Fruit fly (Drosophila melanogaster) whole organism, embryonic: ENCODE results near the gene CG3862.

Source experiments
- Atf6 ChIP-seq: fragments of 200-800 bp; sonication (Bioruptor generic); IDR thresholded peaks from 2 replicates; pipeline ENCODE4 v1.3.6; 2022; ENCODE audit warnings: missing biosample characterization, missing genetic modification characterization
- CG10274 ChIP-seq: fragments of 200-800 bp; sonication (Bioruptor generic); optimal IDR thresholded peaks from 3 replicates; lab custom pipeline; 2017; ENCODE audit warnings: missing biosample characterization, mild to moderate bottlenecking, missing genetic modification characterization
- CG11093 ChIP-seq: fragments of 200-800 bp; sonication (Bioruptor generic); IDR thresholded peaks from 3 replicates; pipeline ENCODE4 v1.3.6; 2022; ENCODE audit warnings: missing biosample characterization, missing genetic modification characterization
- CG1233 ChIP-seq: fragments of 200-800 bp; sonication (Bioruptor generic); optimal IDR thresholded peaks from 4 replicates; lab custom pipeline; 2018; ENCODE audit warnings: missing biosample characterization, mild to moderate bottlenecking, missing genetic modification characterization
- CG12744 ChIP-seq: fragments of 200-800 bp; sonication (Bioruptor generic); optimal IDR thresholded peaks from 2 replicates; lab custom pipeline; 2016; ENCODE audit warnings: missing biosample characterization, missing genetic modification characterization
- CG17328 ChIP-seq: fragments of 200-800 bp; sonication (Bioruptor generic); IDR thresholded peaks from 2 replicates; pipeline ENCODE4 v1.3.6; 2022; ENCODE audit warnings: missing biosample characterization, missing genetic modification characterization
- CG17359 ChIP-seq: fragments of 200-800 bp; sonication (Bioruptor generic); optimal IDR thresholded peaks from 3 replicates; lab custom pipeline; 2018; ENCODE audit warnings: missing biosample characterization, mild to moderate bottlenecking, missing genetic modification characterization, moderate library complexity
- CG17802 ChIP-seq: fragments of 200-800 bp; sonication (Bioruptor generic); optimal IDR thresholded peaks from 2 replicates; lab custom pipeline; 2018; ENCODE audit warnings: missing biosample characterization, mild to moderate bottlenecking, missing genetic modification characterization, moderate library complexity
- CG2889 ChIP-seq: fragments of 200-800 bp; sonication (Bioruptor generic); IDR thresholded peaks from 3 replicates; pipeline ENCODE4 v1.3.6; 2022; ENCODE audit warnings: missing biosample characterization, missing genetic modification characterization
- CG30020 ChIP-seq: fragments of 200-800 bp; optimal IDR thresholded peaks from 2 replicates; lab custom pipeline; 2019; ENCODE audit warnings: missing biosample characterization, mild to moderate bottlenecking, missing genetic modification characterization, moderate library complexity
- CG33213 ChIP-seq: fragments of 200-800 bp; sonication (Bioruptor generic); optimal IDR thresholded peaks from 3 replicates; lab custom pipeline; 2016; ENCODE audit warnings: missing biosample characterization, missing genetic modification characterization
- CG3407 ChIP-seq: fragments of 200-800 bp; sonication (Bioruptor generic); optimal IDR thresholded peaks from 2 replicates; lab custom pipeline; 2018; ENCODE audit warnings: missing biosample characterization, mild to moderate bottlenecking, missing genetic modification characterization
- CG6683 ChIP-seq: fragments of 200-800 bp; sonication (Bioruptor generic); optimal IDR thresholded peaks from 2 replicates; lab custom pipeline; 2017; ENCODE audit warnings: missing biosample characterization, mild to moderate bottlenecking, missing genetic modification characterization, missing genetic modification reagents
- CG6689 ChIP-seq: fragments of 200-800 bp; sonication (Bioruptor generic); IDR thresholded peaks from 2 replicates; pipeline ENCODE4 v1.3.6; 2022; ENCODE audit warnings: missing biosample characterization, missing genetic modification characterization
- CG7963 ChIP-seq: fragments of 200-800 bp; sonication (Bioruptor generic); IDR thresholded peaks from 3 replicates; pipeline ENCODE4 v1.3.6; 2022; ENCODE audit warnings: missing biosample characterization, missing genetic modification characterization; ENCODE audit not compliant: partially characterized antibody
- CG9437 ChIP-seq: fragments of 200-800 bp; sonication (Bioruptor generic); optimal IDR thresholded peaks from 2 replicates; lab custom pipeline; 2018; ENCODE audit warnings: missing biosample characterization, mild to moderate bottlenecking, missing genetic modification characterization
- CrebB ChIP-seq: fragments of 200-800 bp; sonication (Bioruptor generic); optimal IDR thresholded peaks from 3 replicates; lab custom pipeline; 2018; ENCODE audit warnings: missing biosample characterization, mild to moderate bottlenecking, missing genetic modification characterization
- Deaf1 ChIP-seq: fragments of 200-800 bp; optimal IDR thresholded peaks from 3 replicates; lab custom pipeline; 2019; ENCODE audit warnings: missing biosample characterization, mild to moderate bottlenecking, missing genetic modification characterization, moderate library complexity
- Dek ChIP-seq: fragments of 200-800 bp; sonication (Bioruptor generic); optimal IDR thresholded peaks from 3 replicates; lab custom pipeline; 2019; ENCODE audit warnings: missing biosample characterization, mild to moderate bottlenecking, missing genetic modification characterization, moderate library complexity
- Doc2 ChIP-seq: fragments of 200-800 bp; sonication (Bioruptor generic); IDR thresholded peaks from 2 replicates; pipeline ENCODE4 v1.3.6; 2022; ENCODE audit warnings: missing biosample characterization, missing genetic modification characterization
- E2f1 ChIP-seq: fragments of 200-800 bp; sonication (Bioruptor generic); IDR thresholded peaks from 2 replicates; pipeline ENCODE4 v1.3.6; 2022; ENCODE audit warnings: missing biosample characterization, missing genetic modification characterization
- HmgD ChIP-seq: fragments of 200-800 bp; sonication (Bioruptor generic); optimal IDR thresholded peaks from 3 replicates; lab custom pipeline; 2016; ENCODE audit warnings: missing biosample characterization, missing genetic modification characterization
- Kr ChIP-seq: fragments of 200-800 bp; sonication (Bioruptor generic); optimal IDR thresholded peaks from 2 replicates; lab custom pipeline; 2017; ENCODE audit warnings: missing biosample characterization, mild to moderate bottlenecking, missing genetic modification characterization
- Lpt ChIP-seq: fragments of >200 bp; optimal IDR thresholded peaks from 2 replicates; lab custom pipeline; 2018; ENCODE audit warnings: missing biosample characterization, missing genetic modification characterization
- MESR4 ChIP-seq: fragments of 200-800 bp; sonication (Bioruptor generic); optimal IDR thresholded peaks from 2 replicates; lab custom pipeline; 2018; ENCODE audit warnings: missing biosample characterization, mild to moderate bottlenecking, missing genetic modification characterization, moderate library complexity
- NC2β ChIP-seq: fragments of 200-800 bp; sonication (Bioruptor generic); optimal IDR thresholded peaks from 2 replicates; lab custom pipeline; 2016; ENCODE audit warnings: missing biosample characterization, missing genetic modification characterization
- Nf-YB ChIP-seq: fragments of 200-800 bp; sonication (Bioruptor generic); optimal IDR thresholded peaks from 3 replicates; lab custom pipeline; 2019; ENCODE audit warnings: missing biosample characterization, mild to moderate bottlenecking, missing genetic modification characterization, moderate library complexity
- Sin3A ChIP-seq: fragments of >200 bp; optimal IDR thresholded peaks from 2 replicates; lab custom pipeline; 2018
- Usf ChIP-seq: fragments of 200-800 bp; sonication (Bioruptor generic); optimal IDR thresholded peaks from 2 replicates; lab custom pipeline; 2017; ENCODE audit warnings: missing genotype, missing biosample characterization, missing genetic modification characterization
- ase ChIP-seq: fragments of 200-800 bp; sonication (Bioruptor generic); IDR thresholded peaks from 3 replicates; pipeline ENCODE4 v1.3.6; 2022; ENCODE audit warnings: missing biosample characterization, missing genetic modification characterization
- bbx ChIP-seq: fragments of 200-800 bp; sonication (Bioruptor generic); IDR thresholded peaks from 2 replicates; pipeline ENCODE4 v1.3.6; 2022; ENCODE audit warnings: missing biosample characterization, missing genetic modification characterization; ENCODE audit not compliant: partially characterized antibody
- cg ChIP-seq: fragments of 200-800 bp; sonication (Bioruptor generic); optimal IDR thresholded peaks from 3 replicates; lab custom pipeline; 2019; ENCODE audit warnings: missing biosample characterization, mild to moderate bottlenecking, missing genetic modification characterization, moderate library complexity
- croc ChIP-seq: fragments of 200-800 bp; sonication (Bioruptor generic); conservative IDR thresholded peaks from 3 replicates; pipeline ENCODE4 v1.3.6; 2022; ENCODE audit warnings: missing biosample characterization, missing genetic modification characterization
- crp ChIP-seq, 2 experiments: fragments of 200-800 bp; sonication (Bioruptor generic); optimal IDR thresholded peaks; 2 replicates in 1 of 2; 3 replicates in 1 of 2; lab custom pipeline; 2017; ENCODE audit warnings: missing biosample characterization in 2 of 2, missing genetic modification characterization in 2 of 2, mild to moderate bottlenecking in 1 of 2, moderate library complexity in 1 of 2
- en ChIP-seq: fragments of 200-800 bp; sonication (Bioruptor generic); optimal IDR thresholded peaks from 2 replicates; lab custom pipeline; 2016; ENCODE audit warnings: missing biosample characterization, missing genetic modification characterization
- fd96Cb ChIP-seq: fragments of 200-800 bp; sonication (Bioruptor generic); optimal IDR thresholded peaks from 2 replicates; lab custom pipeline; 2018; ENCODE audit warnings: missing biosample characterization, mild to moderate bottlenecking, missing genetic modification characterization, moderate library complexity
- gro ChIP-seq: fragments of 200-800 bp; sonication (Bioruptor generic); optimal IDR thresholded peaks from 2 replicates; lab custom pipeline; 2016; ENCODE audit warnings: missing biosample characterization, missing genetic modification characterization
- gsb-n ChIP-seq: fragments of 200-800 bp; sonication (Bioruptor generic); optimal IDR thresholded peaks from 3 replicates; lab custom pipeline; 2018; ENCODE audit warnings: missing biosample characterization, mild to moderate bottlenecking, missing genetic modification characterization
- h ChIP-seq: fragments of >200 bp; optimal IDR thresholded peaks from 2 replicates; lab custom pipeline; 2017
- ken ChIP-seq: fragments of 200-800 bp; sonication (Bioruptor generic); IDR thresholded peaks from 3 replicates; pipeline ENCODE4 v1.3.6; 2022; ENCODE audit warnings: missing biosample characterization, missing genetic modification characterization
- nau ChIP-seq: fragments of 200-800 bp; sonication (Bioruptor generic); optimal IDR thresholded peaks from 3 replicates; lab custom pipeline; 2017; ENCODE audit warnings: missing biosample characterization, mild to moderate bottlenecking, missing genetic modification characterization, missing genetic modification reagents
- nerfin-2 ChIP-seq: fragments of 200-800 bp; sonication (Bioruptor generic); IDR thresholded peaks from 2 replicates; pipeline ENCODE4 v1.3.6; 2022; ENCODE audit warnings: missing biosample characterization, missing genetic modification characterization; ENCODE audit not compliant: partially characterized antibody
- psq ChIP-seq: fragments of 200-800 bp; sonication (Bioruptor generic); optimal IDR thresholded peaks from 2 replicates; lab custom pipeline; 2017; ENCODE audit warnings: missing biosample characterization, missing genetic modification characterization
- sens ChIP-seq: fragments of 200-800 bp; sonication (Bioruptor generic); peaks from one replicate; lab custom pipeline; 2016; ENCODE audit warnings: missing biosample characterization, missing genetic modification characterization
- shn ChIP-seq: fragments of 200-800 bp; sonication (Bioruptor generic); optimal IDR thresholded peaks from 3 replicates; lab custom pipeline; 2016; ENCODE audit warnings: missing biosample characterization, missing genetic modification characterization
- sob ChIP-seq: fragments of 200-800 bp; sonication (Bioruptor generic); IDR thresholded peaks from 2 replicates; pipeline ENCODE4 v1.3.6; 2022; ENCODE audit warnings: missing biosample characterization, missing genetic modification characterization
- sug ChIP-seq: fragments of 200-800 bp; optimal IDR thresholded peaks from 2 replicates; lab custom pipeline; 2019; ENCODE audit warnings: missing biosample characterization, mild to moderate bottlenecking, missing genetic modification characterization, moderate library complexity
- unc-4 ChIP-seq: fragments of 200-800 bp; sonication (Bioruptor generic); IDR thresholded peaks from 2 replicates; pipeline ENCODE4 v1.3.6; 2022; ENCODE audit warnings: missing biosample characterization, missing genetic modification characterization; ENCODE audit not compliant: partially characterized antibody
- vfl ChIP-seq: fragments of 200-800 bp; sonication (Bioruptor generic); optimal IDR thresholded peaks from 2 replicates; lab custom pipeline; 2016; ENCODE audit warnings: missing biosample characterization, missing genetic modification characterization
- zfh2 ChIP-seq: fragments of 200-800 bp; sonication (Bioruptor generic); optimal IDR thresholded peaks from 2 replicates; lab custom pipeline; 2016; ENCODE audit warnings: missing biosample characterization, missing genetic modification characterization

The CG3862 gene

DNA sequence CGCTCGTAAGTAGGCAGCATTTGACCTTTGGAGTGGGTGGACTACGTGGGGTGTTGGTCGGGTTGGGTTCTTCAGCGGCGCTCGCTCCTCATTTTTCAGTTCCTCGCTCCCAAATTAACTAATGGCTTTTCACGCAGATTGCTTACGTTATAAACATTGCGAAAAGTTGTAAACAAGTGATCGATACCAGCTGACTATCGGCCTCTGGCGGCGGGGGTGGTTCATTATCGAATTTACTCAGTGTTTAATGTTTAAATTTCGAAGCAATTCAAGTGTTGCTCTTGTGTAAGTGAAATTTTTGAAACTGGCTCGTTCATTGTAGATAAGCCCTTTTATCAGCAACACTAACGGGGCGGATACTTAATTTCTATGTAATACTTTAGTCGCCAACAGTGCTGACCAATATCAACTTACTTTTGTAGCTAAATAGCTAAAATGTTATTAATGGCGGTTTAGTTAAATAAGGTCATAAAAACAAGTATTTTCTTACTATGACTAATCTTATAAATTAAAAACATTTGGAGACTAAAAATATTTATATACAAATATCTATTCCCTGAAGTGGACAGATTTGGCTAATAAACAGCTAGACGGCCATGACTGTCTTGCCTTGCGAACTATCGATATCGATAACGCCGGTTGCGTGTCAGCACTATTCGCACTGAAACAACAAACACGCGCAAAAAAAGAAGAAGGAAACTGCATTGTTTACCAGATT, 6.2 kb downstream of the CG3862 start, which contains the start of the genes PGAP2 and Clp (continued):
- peak; percentile 21 for TF ChIP-seq CG12744
- no peak for TF ChIP-seq cg (GFP tag; lab: Kevin White, UChicago)
- TF ChIP-seq Atf6 (GFP tag; lab: Robert Waterston, UW), result peak; percentile 72
- TF ChIP-seq gsb-n (tag; lab: Kevin White, UChicago), result no peak
- peak; percentile 17 for TF ChIP-seq vfl
- TF ChIP-seq fd96Cb (tag; lab: Kevin White, UChicago), result peak; percentile 62
- TF ChIP-seq Doc2, result no peak
- TF ChIP-seq CG7963, result no peak
- TF ChIP-seq unc-4 (GFP tag; lab: Robert Waterston, UW), result peak; percentile 57; the same call in 1 of the 2 replicates
- no peak for TF ChIP-seq Deaf1
- TF ChIP-seq psq, result no peak
- TF ChIP-seq CrebB, result peak; percentile 7
- no peak for TF ChIP-seq CG6683 (GFP tag; lab: Kevin White, UChicago)
- TF ChIP-seq CG17359 (tag; lab: Kevin White, UChicago), result peak; percentile 67
- peak; percentile 9 for TF ChIP-seq gro
- peak; percentile 76 for TF ChIP-seq CG6689 (GFP tag; lab: Robert Waterston, UW)
- no peak for TF ChIP-seq Kr
- TF ChIP-seq ase (GFP tag; lab: Robert Waterston, UW), result peak; percentile 65
- TF ChIP-seq shn (GFP tag; lab: Kevin White, UChicago), result peak; percentile 21
- TF ChIP-seq CG30020 (tag; lab: Kevin White, UChicago), result peak; percentile 60
- peak; percentile 70 for TF ChIP-seq CG17328 (GFP tag; lab: Robert Waterston, UW)
- TF ChIP-seq Nf-YB (GFP tag; lab: Kevin White, UChicago), result peak; percentile 51
- 0 out of 2 replicates have a peak, but pooled peaks have one; percentile 10 for TF ChIP-seq bbx (GFP tag; lab: Robert Waterston, UW)
- peak; percentile 49 for TF ChIP-seq Usf (GFP tag; lab: Kevin White, UChicago)
- TF ChIP-seq ken, result peak; percentile 75
- peak; percentile 80 for TF ChIP-seq E2f1
- TF ChIP-seq CG2889 (GFP tag; lab: Robert Waterston, UW), result peak; percentile 59; the same call in 2 of the 3 replicates
- TF ChIP-seq MESR4 (GFP tag; lab: Kevin White, UChicago), result no peak
- no peak for TF ChIP-seq nau (GFP tag; lab: Kevin White, UChicago)
- peak; percentile 58; the same call in 2 of the 3 replicates for TF ChIP-seq CG11093
- peak; percentile 87 for TF ChIP-seq sens (GFP tag; lab: Kevin White, UChicago)
- no peak for TF ChIP-seq CG33213 (GFP tag; lab: Kevin White, UChicago)
- TF ChIP-seq HmgD (GFP tag; lab: Kevin White, UChicago), result no peak
- TF ChIP-seq Lpt, result no peak
- TF ChIP-seq Sin3A (lab: Kevin White, UChicago), result peak; percentile 61
- TF ChIP-seq CG17802, result peak; percentile 24
- TF ChIP-seq nerfin-2 (GFP tag; lab: Robert Waterston, UW), result no peak
- peak; percentile 56 for TF ChIP-seq zfh2 (GFP tag; lab: Kevin White, UChicago)
- TF ChIP-seq crp (GFP tag; optimal IDR thresholded peaks at IDR 0.05; lab: Kevin White, UChicago), result peak in 1 of 2 experiments; percentile 51
- peak; percentile 76 for TF ChIP-seq sug (tag; lab: Kevin White, UChicago)
- no peak for TF ChIP-seq NC2β (GFP tag; lab: Kevin White, UChicago)
- TF ChIP-seq Dek (tag; lab: Kevin White, UChicago), result peak; percentile 77
- no peak for TF ChIP-seq CG10274 (GFP tag; lab: Kevin White, UChicago)
- no peak for TF ChIP-seq en
- peak; percentile 74 for TF ChIP-seq CG1233
- peak; percentile 71 for TF ChIP-seq croc
- TF ChIP-seq h (lab: Kevin White, UChicago), result no peak
- peak; percentile 77 for TF ChIP-seq sob
- peak; percentile 98 for TF ChIP-seq CG9437 (GFP tag; lab: Kevin White, UChicago)
- TF ChIP-seq CG3407 (GFP tag; lab: Kevin White, UChicago), result peak; percentile 29
